Worm (Caenorhabditis elegans) whole organism, L3 larva: ENCODE measurements around the gene B0334.13.

Source experiments
- ZK546.5 ChIP-seq: sonication (generic microtip); optimal IDR thresholded peaks from 2 replicates; lab custom pipeline; 2017; ENCODE audit warnings: missing biosample characterization, missing genetic modification characterization
- ama-1 ChIP-seq: fragments of 150-350 bp; optimal IDR thresholded peaks from 2 replicates; lab custom pipeline; 2018
- ceh-28 ChIP-seq: fragments of 150-350 bp; optimal IDR thresholded peaks from 2 replicates; lab custom pipeline; 2014; ENCODE audit warnings: missing biosample characterization, missing genetic modification reagents, missing genetic modification characterization
- ceh-82 ChIP-seq: fragments of 150-350 bp; optimal IDR thresholded peaks from 2 replicates; lab custom pipeline; 2014; ENCODE audit warnings: missing biosample characterization, missing genetic modification characterization
- ceh-9 ChIP-seq: sonication (generic microtip); optimal IDR thresholded peaks from 2 replicates; lab custom pipeline; 2018; ENCODE audit warnings: missing biosample characterization, missing genetic modification characterization
- daf-12 ChIP-seq: fragments of 150-350 bp; optimal IDR thresholded peaks from 2 replicates; lab custom pipeline; 2014; ENCODE audit warnings: missing biosample characterization, missing genetic modification reagents, missing genetic modification characterization
- egl-5 ChIP-seq: fragments of 150-350 bp; optimal IDR thresholded peaks from 2 replicates; lab custom pipeline; 2017; ENCODE audit warnings: missing biosample characterization, missing genetic modification reagents, missing genetic modification characterization, inconsistent platforms
- elt-1 ChIP-seq: fragments of 150-350 bp; optimal IDR thresholded peaks from 2 replicates; lab custom pipeline; 2014; ENCODE audit warnings: missing biosample characterization, missing genetic modification characterization
- elt-3 ChIP-seq, 3 experiments: fragments of 150-350 bp in 1 of 3; sonication (generic microtip) in 2 of 3; optimal IDR thresholded peaks; 2 replicates in 2 of 3; 4 replicates in 1 of 3; lab custom pipeline; 2014 to 2017; ENCODE audit warnings: missing biosample characterization in 3 of 3, missing genetic modification characterization in 3 of 3
- fkh-2 ChIP-seq: fragments of 150-350 bp; optimal IDR thresholded peaks from 2 replicates; lab custom pipeline; 2014; ENCODE audit warnings: missing biosample characterization, missing genetic modification reagents, missing genetic modification characterization
- lin-39 ChIP-seq: fragments of 150-350 bp; optimal IDR thresholded peaks from 2 replicates; lab custom pipeline; 2018; ENCODE audit warnings: missing biosample characterization, missing genetic modification reagents, missing genetic modification characterization
- mdl-1 ChIP-seq: fragments of 150-350 bp; optimal IDR thresholded peaks from 2 replicates; lab custom pipeline; 2014; ENCODE audit warnings: missing biosample characterization, missing genetic modification characterization
- nhr-11 ChIP-seq: fragments of 150-350 bp; optimal IDR thresholded peaks from 2 replicates; lab custom pipeline; 2014; ENCODE audit warnings: missing biosample characterization, missing genetic modification characterization
- nhr-12 ChIP-seq: fragments of 150-350 bp; optimal IDR thresholded peaks from 2 replicates; lab custom pipeline; 2014; ENCODE audit warnings: missing biosample characterization, missing genetic modification characterization
- nhr-23 ChIP-seq: fragments of 150-350 bp; optimal IDR thresholded peaks from 2 replicates; lab custom pipeline; 2014; ENCODE audit warnings: missing biosample characterization, missing genetic modification reagents, missing genetic modification characterization
- nhr-237 ChIP-seq: fragments of 150-350 bp; optimal IDR thresholded peaks from 2 replicates; lab custom pipeline; 2014; ENCODE audit warnings: missing biosample characterization, missing genetic modification characterization
- nhr-76 ChIP-seq: fragments of 150-350 bp; sonication (generic microtip); optimal IDR thresholded peaks from 5 replicates; lab custom pipeline; 2014; ENCODE audit warnings: missing biosample characterization, missing genetic modification characterization
- pqm-1 ChIP-seq: fragments of 150-350 bp; optimal IDR thresholded peaks from 2 replicates; lab custom pipeline; 2017; ENCODE audit warnings: missing biosample characterization, missing genetic modification characterization, inconsistent platforms
- sea-2 ChIP-seq: fragments of 150-350 bp; sonication (generic microtip); optimal IDR thresholded peaks from 4 replicates; lab custom pipeline; 2014; ENCODE audit warnings: missing biosample characterization, missing genetic modification reagents, missing genetic modification characterization
- snpc-4 ChIP-seq: fragments of 150-350 bp; optimal IDR thresholded peaks from 2 replicates; lab custom pipeline; 2014; ENCODE audit warnings: missing biosample characterization, missing genetic modification characterization
- tbx-2 ChIP-seq: sonication (generic microtip); optimal IDR thresholded peaks from 2 replicates; lab custom pipeline; 2016; ENCODE audit warnings: mild to moderate bottlenecking, missing genetic modification characterization, missing compliant biosample characterization
- zag-1 ChIP-seq: fragments of 150-350 bp; optimal IDR thresholded peaks from 2 replicates; lab custom pipeline; 2014; ENCODE audit warnings: missing biosample characterization, missing genetic modification characterization
- ztf-4 ChIP-seq: fragments of 150-350 bp; optimal IDR thresholded peaks from 2 replicates; lab custom pipeline; 2014; ENCODE audit warnings: missing biosample characterization, missing genetic modification characterization

The B0334.13 gene

DNA sequence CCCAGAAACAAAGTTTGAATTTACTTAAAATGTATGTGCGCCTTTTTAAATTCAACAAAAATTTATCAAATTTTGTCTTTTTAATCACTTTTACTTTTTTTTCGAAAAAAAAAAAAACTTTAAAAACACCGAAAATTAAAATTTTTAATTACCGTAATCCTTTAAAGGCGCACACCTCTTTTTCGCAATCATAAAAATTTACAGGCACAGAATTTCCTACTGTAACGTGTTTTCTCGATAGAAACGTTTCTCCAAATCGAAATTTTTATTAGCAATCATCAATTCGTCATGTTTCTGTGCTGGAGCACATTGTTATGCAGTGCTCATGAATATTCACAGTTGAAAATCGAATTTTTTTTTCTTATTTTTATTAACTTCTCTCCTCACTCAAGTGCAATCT, 48.4 kb downstream of the B0334.13 start:
- TF ChIP-seq sea-2 (GFP tag; lab: Kevin White, UChicago) = no peak

DNA sequence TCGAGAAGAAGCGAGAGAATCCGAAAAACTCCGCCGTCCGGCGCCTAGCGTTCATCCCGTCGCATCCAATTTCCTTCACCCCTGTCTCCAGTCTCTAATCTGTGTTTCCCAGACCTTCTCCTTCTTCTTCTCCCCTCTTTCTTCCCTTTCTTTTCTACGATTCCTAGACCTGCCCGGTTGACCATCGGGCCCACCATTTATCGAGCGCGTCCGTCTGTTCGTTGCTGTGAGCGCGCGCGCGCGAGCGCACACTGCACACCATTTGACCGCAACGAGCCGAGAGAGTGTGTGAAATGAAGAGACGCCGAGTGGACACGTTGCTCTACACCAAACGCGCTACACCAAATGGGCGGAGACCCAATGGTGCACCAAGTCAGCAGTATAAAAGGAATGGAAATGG, 49.0 kb downstream of the B0334.13 start:
- no peak for TF ChIP-seq snpc-4 (tag; lab: Kevin White, UChicago)
- peak; percentile 15 for TF ChIP-seq nhr-23 (tag; lab: Kevin White, UChicago)

DNA sequence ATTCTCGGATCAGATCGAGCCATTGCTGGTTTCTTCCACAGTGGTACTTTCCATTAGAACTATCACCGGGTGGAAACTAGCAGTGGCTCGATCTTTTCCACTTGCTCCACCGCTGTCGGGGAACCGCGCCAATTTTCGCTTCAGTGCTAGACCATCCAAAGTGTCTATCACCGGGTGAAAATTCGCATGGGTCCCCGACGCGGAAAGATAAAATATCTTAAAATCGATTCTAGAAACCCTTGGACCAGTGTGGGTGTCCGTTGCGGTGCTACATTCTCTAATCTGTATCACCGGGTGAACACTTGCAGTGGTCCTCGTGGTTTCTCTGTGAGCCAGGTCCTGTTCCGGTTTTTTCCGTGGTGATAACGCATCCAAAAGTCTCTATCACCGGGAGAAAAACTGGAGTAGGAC, 49.5 kb downstream of the B0334.13 start:
- no peak for TF ChIP-seq fkh-2 (tag; lab: Kevin White, UChicago)
- TF ChIP-seq nhr-76 = no peak
- TF ChIP-seq nhr-11 (tag; lab: Kevin White, UChicago) = no peak
- no peak for TF ChIP-seq pqm-1 (tag; lab: Kevin White, UChicago)
- TF ChIP-seq ztf-4 (tag; lab: Kevin White, UChicago) = no peak
- TF ChIP-seq nhr-12 (tag; lab: Kevin White, UChicago) = no peak
- TF ChIP-seq ceh-28 (tag; lab: Kevin White, UChicago) = no peak
- TF ChIP-seq nhr-237 (tag; lab: Kevin White, UChicago) = no peak
- TF ChIP-seq elt-3 (tag; optimal IDR thresholded peaks at IDR 0.05; lab: Kevin White, UChicago) = no peak
- no peak for TF ChIP-seq nhr-23 (tag; lab: Kevin White, UChicago)
- TF ChIP-seq ZK546.5 (tag; lab: Kevin White, UChicago) = no peak
- no peak for TF ChIP-seq lin-39
- TF ChIP-seq zag-1 (tag; lab: Kevin White, UChicago) = no peak

DNA sequence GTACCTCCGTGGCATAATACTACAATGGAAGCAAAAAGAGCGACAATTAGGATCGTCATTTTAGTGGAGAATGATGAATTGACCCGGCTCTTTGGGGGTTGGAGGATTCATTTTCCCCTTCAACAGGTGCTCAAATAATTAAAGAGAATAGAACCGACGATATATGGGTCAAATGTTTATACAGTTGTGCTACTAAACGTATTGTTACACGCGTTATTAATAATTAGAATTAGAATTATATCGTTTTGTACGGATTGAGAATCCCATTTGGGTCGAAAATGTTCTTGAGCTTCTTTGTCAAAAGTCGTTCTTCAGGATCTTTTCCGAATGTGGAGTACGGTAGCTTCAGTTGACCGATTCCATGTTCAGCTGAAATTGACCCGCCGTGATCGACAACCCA, 50.6 kb downstream of the B0334.13 start, which contains the start of gene Y62F5A.9:
TSS of gene Y62F5A.9 (minus strand) at position 101 of the 400 bp plus-strand sequence.
- TF ChIP-seq ama-1 = no peak
- no peak for TF ChIP-seq ceh-28 (tag; lab: Kevin White, UChicago)
- TF ChIP-seq egl-5 (tag; lab: Kevin White, UChicago) = no peak
- TF ChIP-seq mdl-1 (tag; lab: Kevin White, UChicago) = no peak
- no peak for TF ChIP-seq ceh-9
- TF ChIP-seq elt-1 (tag; lab: Kevin White, UChicago) = no peak
- no peak for TF ChIP-seq ceh-82 (tag; lab: Kevin White, UChicago)
- no peak for TF ChIP-seq daf-12 (tag; lab: Kevin White, UChicago)
- no peak for TF ChIP-seq tbx-2
